Worm (Caenorhabditis elegans): ENCODE data around the gene nuaf-1.

The nuaf-1 gene

DNA sequence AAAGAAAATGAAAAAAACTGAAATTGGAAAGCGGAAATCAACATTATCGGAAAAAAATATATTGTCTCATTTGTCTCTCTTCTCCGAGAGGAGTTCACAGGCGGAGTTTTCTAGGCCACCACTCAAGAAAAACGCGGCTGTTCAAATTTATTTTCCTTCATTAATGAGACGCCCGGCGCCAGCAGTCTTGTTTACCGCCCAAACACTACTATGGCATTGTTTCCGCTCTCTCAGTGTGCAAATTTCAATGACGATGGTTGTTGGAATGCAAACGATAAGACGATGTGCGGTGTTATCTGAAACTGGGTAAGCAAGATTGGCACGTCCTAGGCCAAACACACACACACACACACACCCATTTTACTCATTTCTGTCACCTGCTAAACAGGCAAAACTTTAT is 11.7 kb downstream of the nuaf-1 start, which contains the start of gene cav-2 (continued):
- TF ChIP-seq ceh-20 (GFP tag; IDR thresholded peaks at IDR 0.05), result 0 out of 2 replicates have a peak, but pooled peaks have one; percentile 37
- no peak for TF ChIP-seq lim-7 (GFP tag; IDR thresholded peaks at IDR 0.05)
- TF ChIP-seq nhr-28 (tag; optimal IDR thresholded peaks at IDR 0.05), result peak; percentile 79
- no peak for TF ChIP-seq zfp-2 (tag; optimal IDR thresholded peaks at IDR 0.05)
- TF ChIP-seq dpl-1 (GFP tag; optimal IDR thresholded peaks at IDR 0.05), result peak; percentile 97
- no peak for TF ChIP-seq zip-2 (tag; optimal IDR thresholded peaks at IDR 0.05)
- no peak for TF ChIP-seq attf-4 (tag; optimal IDR thresholded peaks at IDR 0.05)
- no peak for TF ChIP-seq D1046.2 (GFP tag; IDR thresholded peaks at IDR 0.05)
- no peak for TF ChIP-seq ZK546.5 (tag; optimal IDR thresholded peaks at IDR 0.05)
- TF ChIP-seq egl-27 (tag; optimal IDR thresholded peaks at IDR 0.05), result no peak
- peak; percentile 21 for TF ChIP-seq mxl-3 (GFP tag; optimal IDR thresholded peaks at IDR 0.05)
- TF ChIP-seq dmd-8 (GFP tag; IDR thresholded peaks at IDR 0.05), result no peak
- TF ChIP-seq tra-1 (GFP tag; IDR thresholded peaks at IDR 0.05), result peak; percentile 81
- TF ChIP-seq nhr-25 (tag; optimal IDR thresholded peaks at IDR 0.05; ENCODE audit: borderline replicate concordance, insufficient read depth), result peak; percentile 28
- no peak for TF ChIP-seq lin-39 (tag; optimal IDR thresholded peaks at IDR 0.05)
- peak in 1 of 2 experiments; percentile 82 for TF ChIP-seq lsy-2 (tag; optimal IDR thresholded peaks at IDR 0.05)
- no peak for TF ChIP-seq vab-7 (GFP tag; IDR thresholded peaks at IDR 0.05)
- no peak for TF ChIP-seq jun-1 (tag; optimal IDR thresholded peaks at IDR 0.05)
- no peak for TF ChIP-seq fos-1 (tag; optimal IDR thresholded peaks at IDR 0.05)
- TF ChIP-seq lin-29 (GFP tag; IDR thresholded peaks at IDR 0.05), result no peak
- no peak for TF ChIP-seq daf-19 (GFP tag; conservative IDR thresholded peaks at IDR 0.05)
- TF ChIP-seq nhr-10 (tag; optimal IDR thresholded peaks at IDR 0.05), result no peak
- peak; percentile 80 for TF ChIP-seq T20F7.1 (GFP tag; optimal IDR thresholded peaks at IDR 0.05)
- no peak for TF ChIP-seq arid-1 (GFP tag; conservative IDR thresholded peaks at IDR 0.05)
- TF ChIP-seq lin-38 (GFP tag; IDR thresholded peaks at IDR 0.05), result peak; percentile 84
- TF ChIP-seq saeg-2 (GFP tag; IDR thresholded peaks at IDR 0.05), result 0 out of 2 replicates have a peak, but pooled peaks have one; percentile 36
- TF ChIP-seq spr-3 (GFP tag; optimal IDR thresholded peaks at IDR 0.05), result peak; percentile 54
- TF ChIP-seq aly-2 (tag; optimal IDR thresholded peaks at IDR 0.05), result no peak
- TF ChIP-seq T26A8.4 (GFP tag; IDR thresholded peaks at IDR 0.05), result peak; percentile 54; the same call in 1 of the 2 replicates
- no peak for TF ChIP-seq Y5F2A.4 (GFP tag; optimal IDR thresholded peaks at IDR 0.05)
- no peak for TF ChIP-seq ceh-32 (tag; optimal IDR thresholded peaks at IDR 0.05; ENCODE audit: poor library complexity)
- TF ChIP-seq snpc-1.2 (GFP tag; IDR thresholded peaks at IDR 0.05), result no peak
- TF ChIP-seq F37D6.2 (tag; optimal IDR thresholded peaks at IDR 0.05), result no peak
- peak; percentile 71 for TF ChIP-seq mep-1 (tag; optimal IDR thresholded peaks at IDR 0.05)
- no peak for TF ChIP-seq daf-12 (tag; optimal IDR thresholded peaks at IDR 0.05)
- no peak for TF ChIP-seq sdz-12 (GFP tag; optimal IDR thresholded peaks at IDR 0.05)
- no peak for TF ChIP-seq lir-3 (tag; optimal IDR thresholded peaks at IDR 0.05)
- TF ChIP-seq nhr-237 (tag; optimal IDR thresholded peaks at IDR 0.05), result no peak
- peak; percentile 97 for TF ChIP-seq unc-130 (GFP tag; optimal IDR thresholded peaks at IDR 0.05)
- no peak for TF ChIP-seq tag-97 (GFP tag; IDR thresholded peaks at IDR 0.05)
- TF ChIP-seq lin-1 (GFP tag; IDR thresholded peaks at IDR 0.05), result peak; percentile 81
- peak; percentile 86 for TF ChIP-seq dmd-6 (GFP tag; IDR thresholded peaks at IDR 0.05)
- TF ChIP-seq fkh-10 (GFP tag; optimal IDR thresholded peaks at IDR 0.05), result no peak
- TF ChIP-seq nhr-41 (GFP tag; IDR thresholded peaks at IDR 0.05), result peak; percentile 11; the same call in 1 of the 2 replicates
- peak; percentile 58; the same call in 1 of the 2 replicates for TF ChIP-seq mdt-29 (GFP tag; IDR thresholded peaks at IDR 0.05)
- peak in 1 of 2 experiments; percentile 8; a peak in 1 of 4 replicates for TF ChIP-seq madf-5 (GFP tag; IDR thresholded peaks at IDR 0.05)
- TF ChIP-seq R02D3.7 (tag; optimal IDR thresholded peaks at IDR 0.05), result no peak
- peak; percentile 69 for TF ChIP-seq hlh-30 (tag; optimal IDR thresholded peaks at IDR 0.05; ENCODE audit: insufficient read depth)
- TF ChIP-seq ZK337.2 (GFP tag; IDR thresholded peaks at IDR 0.05), result peak; percentile 87
- TF ChIP-seq ceh-62 (tag; optimal IDR thresholded peaks at IDR 0.05), result no peak
- no peak for TF ChIP-seq nhr-76 (tag; optimal IDR thresholded peaks at IDR 0.05)
- TF ChIP-seq mdl-1 (tag; optimal IDR thresholded peaks at IDR 0.05), result peak in 1 of 2 experiments; percentile 54

All from whole organism, L4 larva.